Worm (Caenorhabditis elegans) whole organism, L4 larva: ENCODE measurements around the gene F48E8.3.
A peak's percentile ranks its signal among the peaks of the same experiment; 100 is the strongest.

ENCODE experiments used
- D1046.2 ChIP-seq: fragments of 200-800 bp; sonication (Bioruptor generic); IDR thresholded peaks from 2 replicates; pipeline ENCODE4 v1.3.6; 2022; ENCODE audit warnings: missing genetic modification characterization, missing compliant biosample characterization
- F49E8.2 ChIP-seq: sonication (generic microtip); optimal IDR thresholded peaks from 2 replicates; lab custom pipeline; 2016; ENCODE audit warnings: missing compliant biosample characterization, mild to moderate bottlenecking, missing genetic modification characterization, borderline replicate concordance
- T26A8.4 ChIP-seq: fragments of 200-800 bp; sonication (Bioruptor generic); IDR thresholded peaks from 2 replicates; pipeline ENCODE4 v1.3.6; 2022; ENCODE audit warnings: missing genetic modification characterization, missing compliant biosample characterization
- Y48G9A.11 ChIP-seq: fragments of 200-800 bp; sonication (Bioruptor generic); IDR thresholded peaks from 2 replicates; pipeline ENCODE4 v1.3.6; 2022; ENCODE audit warnings: missing genetic modification reagents, missing genetic modification characterization, missing compliant biosample characterization
- ZK337.2 ChIP-seq: fragments of 200-800 bp; sonication (Bioruptor generic); IDR thresholded peaks from 2 replicates; pipeline ENCODE4 v1.3.6; 2022; ENCODE audit warnings: missing genetic modification reagents, missing genetic modification characterization, missing compliant biosample characterization
- arid-1 ChIP-seq: fragments of 200-800 bp; sonication (Bioruptor generic); conservative IDR thresholded peaks from 2 replicates; pipeline ENCODE4 v1.3.6; 2022; ENCODE audit warnings: missing genetic modification reagents, missing genetic modification characterization, missing compliant biosample characterization
- ctbp-1 ChIP-seq: fragments of 200-800 bp; sonication (Bioruptor generic); IDR thresholded peaks from 2 replicates; pipeline ENCODE4 v1.3.6; 2022; ENCODE audit warnings: missing genetic modification reagents, missing genetic modification characterization, missing compliant biosample characterization
- daf-16 ChIP-seq, 3 experiments: sonication (generic microtip); optimal IDR thresholded peaks; 2 replicates each; lab custom pipeline; 2016 to 2017; ENCODE audit warnings: missing genetic modification characterization in 3 of 3, missing genetic modification reagents in 3 of 3, mild to moderate bottlenecking in 2 of 3, missing compliant biosample characterization in 2 of 3, missing biosample characterization in 1 of 3, moderate library complexity in 1 of 3
- daf-19 ChIP-seq: fragments of 200-800 bp; sonication (Bioruptor generic); conservative IDR thresholded peaks from 2 replicates; pipeline ENCODE4 v1.3.6; 2022; ENCODE audit warnings: missing genetic modification characterization, missing compliant biosample characterization
- dmd-9 ChIP-seq: fragments of 200-800 bp; sonication (Bioruptor generic); IDR thresholded peaks from 2 replicates; pipeline ENCODE4 v1.3.6; 2022; ENCODE audit warnings: missing genetic modification reagents, missing genetic modification characterization, missing compliant biosample characterization
- dpl-1 ChIP-seq: fragments of 150-350 bp; optimal IDR thresholded peaks from 2 replicates; lab custom pipeline; 2014; ENCODE audit warnings: missing biosample characterization, missing genetic modification reagents, missing genetic modification characterization
- duxl-1 ChIP-seq: sonication (generic microtip); optimal IDR thresholded peaks from 2 replicates; lab custom pipeline; 2016; ENCODE audit warnings: mild to moderate bottlenecking, missing genetic modification characterization, moderate library complexity, missing compliant biosample characterization; ENCODE audit not compliant: poor library complexity
- dve-1 ChIP-seq: sonication (generic microtip); optimal IDR thresholded peaks from 2 replicates; lab custom pipeline; 2017; ENCODE audit warnings: antibody characterized with exemption, mild to moderate bottlenecking, missing genetic modification characterization, missing compliant biosample characterization; ENCODE audit not compliant: insufficient read depth
- egl-43 ChIP-seq: fragments of 200-800 bp; sonication (Bioruptor generic); IDR thresholded peaks from 2 replicates; pipeline ENCODE4 v1.3.6; 2022; ENCODE audit warnings: missing genetic modification reagents, missing genetic modification characterization, missing compliant biosample characterization
- fkh-10 ChIP-seq: fragments of 150-350 bp; optimal IDR thresholded peaks from 2 replicates; lab custom pipeline; 2014; ENCODE audit warnings: missing biosample characterization, missing genetic modification reagents, missing genetic modification characterization
- hlh-11 ChIP-seq: fragments of 200-800 bp; sonication (Bioruptor generic); optimal IDR thresholded peaks from 2 replicates; lab custom pipeline; 2018; ENCODE audit warnings: mild to moderate bottlenecking, missing genetic modification characterization, missing compliant biosample characterization
- hmg-1.1 ChIP-seq: fragments of 200-800 bp; sonication (Bioruptor generic); IDR thresholded peaks from 2 replicates; pipeline ENCODE4 v1.3.6; 2022; ENCODE audit warnings: missing genetic modification reagents, missing genetic modification characterization, missing compliant biosample characterization
- jun-1 ChIP-seq: fragments of 150-350 bp; optimal IDR thresholded peaks from 2 replicates; lab custom pipeline; 2014; ENCODE audit warnings: missing biosample characterization, missing genetic modification reagents, missing genetic modification characterization
- lin-1 ChIP-seq: fragments of 200-800 bp; sonication (Bioruptor generic); IDR thresholded peaks from 2 replicates; pipeline ENCODE4 v1.3.6; 2022; ENCODE audit warnings: missing genetic modification reagents, missing genetic modification characterization, missing compliant biosample characterization
- lin-13 ChIP-seq: fragments of 150-350 bp; optimal IDR thresholded peaks from 2 replicates; lab custom pipeline; 2014; ENCODE audit warnings: missing biosample characterization, missing genetic modification reagents, missing genetic modification characterization
- lin-39 ChIP-seq: fragments of 150-350 bp; optimal IDR thresholded peaks from 2 replicates; lab custom pipeline; 2014; ENCODE audit warnings: missing biosample characterization, missing genetic modification reagents, missing genetic modification characterization
- madf-9 ChIP-seq: fragments of 200-800 bp; sonication (Bioruptor generic); conservative IDR thresholded peaks from 2 replicates; pipeline ENCODE4 v1.3.6; 2022; ENCODE audit warnings: missing genetic modification reagents, missing genetic modification characterization, missing compliant biosample characterization
- mxl-3 ChIP-seq: fragments of 200-800 bp; sonication (Bioruptor generic); optimal IDR thresholded peaks from 2 replicates; lab custom pipeline; 2018; ENCODE audit warnings: mild to moderate bottlenecking, missing genetic modification characterization, missing compliant biosample characterization
- nhr-11 ChIP-seq: fragments of 150-350 bp; optimal IDR thresholded peaks from 2 replicates; lab custom pipeline; 2014; ENCODE audit warnings: missing biosample characterization, missing genetic modification characterization
- nhr-237 ChIP-seq: sonication (generic microtip); optimal IDR thresholded peaks from 2 replicates; lab custom pipeline; 2017; ENCODE audit warnings: missing biosample characterization, missing genetic modification characterization
- nhr-48 ChIP-seq: sonication (generic microtip); optimal IDR thresholded peaks from 2 replicates; lab custom pipeline; 2016; ENCODE audit warnings: mild to moderate bottlenecking, missing genetic modification characterization, missing compliant biosample characterization
- nhr-76 ChIP-seq: fragments of 150-350 bp; optimal IDR thresholded peaks from 2 replicates; lab custom pipeline; 2014; ENCODE audit warnings: missing biosample characterization, missing genetic modification characterization
- php-3 ChIP-seq: fragments of 200-800 bp; sonication (Bioruptor generic); IDR thresholded peaks from 2 replicates; pipeline ENCODE4 v1.3.6; 2022; ENCODE audit warnings: missing genetic modification reagents, missing genetic modification characterization, missing compliant biosample characterization
- pqm-1 ChIP-seq: sonication (generic microtip); optimal IDR thresholded peaks from 2 replicates; lab custom pipeline; 2017; ENCODE audit warnings: missing biosample characterization, missing genetic modification characterization
- rbr-2 ChIP-seq: sonication (generic microtip); optimal IDR thresholded peaks from 2 replicates; lab custom pipeline; 2016; ENCODE audit warnings: missing genotype, missing genetic modification characterization, missing compliant biosample characterization
- sdz-12 ChIP-seq: fragments of 200-800 bp; sonication (Bioruptor generic); optimal IDR thresholded peaks from 2 replicates; lab custom pipeline; 2018; ENCODE audit warnings: mild to moderate bottlenecking, missing genetic modification characterization, missing compliant biosample characterization
- set-16 ChIP-seq: fragments of 200-800 bp; sonication (Bioruptor generic); IDR thresholded peaks from 2 replicates; pipeline ENCODE4 v1.3.6; 2022; ENCODE audit warnings: missing genetic modification reagents, missing genetic modification characterization, missing compliant biosample characterization
- skn-1 ChIP-seq: fragments of 150-350 bp; optimal IDR thresholded peaks from 2 replicates; lab custom pipeline; 2014; ENCODE audit warnings: missing biosample characterization, missing genetic modification characterization
- snpc-1.2 ChIP-seq: fragments of 200-800 bp; sonication (Bioruptor generic); IDR thresholded peaks from 2 replicates; pipeline ENCODE4 v1.3.6; 2022; ENCODE audit warnings: missing genetic modification reagents, missing genetic modification characterization, missing compliant biosample characterization
- spr-1 ChIP-seq: sonication (generic microtip); optimal IDR thresholded peaks from 2 replicates; lab custom pipeline; 2016; ENCODE audit warnings: mild to moderate bottlenecking, missing genetic modification characterization, missing compliant biosample characterization
- unc-39 ChIP-seq: sonication (generic microtip); optimal IDR thresholded peaks from 2 replicates; lab custom pipeline; 2017; ENCODE audit warnings: missing biosample characterization, missing genetic modification characterization
- unc-62 ChIP-seq, 3 experiments: fragments of 150-350 bp in 1 of 3; sonication (generic microtip); optimal IDR thresholded peaks in 2 of 3; peaks in 1 of 3; 1 replicate in 1 of 3; 2 replicates in 2 of 3; lab custom pipeline; 2014 to 2017; ENCODE audit warnings: missing biosample characterization in 3 of 3, missing genetic modification characterization in 3 of 3, missing genetic modification reagents in 3 of 3, missing genotype in 1 of 3
- vab-7 ChIP-seq: fragments of 200-800 bp; sonication (Bioruptor generic); IDR thresholded peaks from 2 replicates; pipeline ENCODE4 v1.3.6; 2022; ENCODE audit warnings: missing genetic modification reagents, missing genetic modification characterization, missing compliant biosample characterization
- zag-1 ChIP-seq: fragments of 150-350 bp; optimal IDR thresholded peaks from 2 replicates; lab custom pipeline; 2014; ENCODE audit warnings: missing biosample characterization, missing genetic modification characterization
- zfp-2 ChIP-seq: sonication (generic microtip); optimal IDR thresholded peaks from 2 replicates; lab custom pipeline; 2016; ENCODE audit warnings: mild to moderate bottlenecking, missing genetic modification characterization, missing compliant biosample characterization
- zfp-3 ChIP-seq: fragments of 200-800 bp; sonication (Bioruptor generic); conservative IDR thresholded peaks from 2 replicates; pipeline ENCODE4 v1.3.6; 2022; ENCODE audit warnings: missing genetic modification reagents, missing genetic modification characterization, missing compliant biosample characterization

F48E8.3 gene

DNA sequence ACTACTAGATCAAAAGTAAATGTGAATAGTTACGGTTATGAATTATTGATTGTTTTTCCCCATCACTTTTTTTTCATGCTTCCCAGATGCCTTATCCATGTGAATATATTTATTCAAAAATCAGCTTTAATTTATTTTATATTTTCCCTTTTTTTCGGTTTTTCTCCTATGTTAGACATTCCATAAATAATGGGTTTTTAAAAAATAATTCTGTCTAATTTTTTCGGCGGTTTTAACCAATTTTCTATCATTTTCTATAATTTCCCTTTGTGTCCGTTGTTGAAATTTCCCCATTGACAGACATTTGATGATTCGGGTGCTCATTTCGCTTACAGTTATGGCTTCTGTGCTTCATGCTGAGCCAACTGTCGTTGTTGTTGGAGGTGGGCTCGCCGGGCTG lies at the start of gene F48E8.3:
TSS of gene F48E8.3 (plus strand) at position 301 of the 400 bp plus-strand sequence.
- TF ChIP-seq nhr-76 (tag; lab: Kevin White, UChicago) (no peak), mxl-3 (no peak), D1046.2 (GFP tag; lab: Robert Waterston, UW) (no peak), egl-43 (GFP tag; lab: Robert Waterston, UW) (no peak)

DNA sequence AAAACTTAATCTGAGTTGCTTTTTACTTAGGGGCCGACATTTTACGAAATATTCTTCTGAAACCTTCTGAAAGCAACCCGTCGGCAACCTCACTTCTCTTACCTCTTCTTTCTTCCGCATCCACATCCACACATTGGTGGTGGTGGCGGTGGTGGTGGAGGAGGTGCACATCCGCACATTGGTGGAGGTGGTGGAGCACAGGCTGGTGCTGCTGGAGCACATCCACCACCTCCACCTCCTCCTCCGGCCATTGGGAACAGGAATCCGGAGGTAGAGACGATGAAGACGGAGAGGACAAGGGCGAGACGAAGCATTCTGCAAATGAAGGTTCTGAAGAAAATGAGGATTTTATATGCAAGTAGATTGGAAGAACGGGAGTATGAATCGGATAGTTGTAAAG lies 47.5 kb upstream of the F48E8.3 start, which contains the start of gene grl-22:
TSS of gene grl-22 (minus strand) at position 332 of the 400 bp plus-strand sequence.
- no peak for TF ChIP-seq zfp-2 (tag; lab: Kevin White, UChicago)
- no peak for TF ChIP-seq spr-1 (tag; lab: Kevin White, UChicago)
- TF ChIP-seq set-16 (GFP tag; lab: Robert Waterston, UW), result peak; percentile 87
- TF ChIP-seq egl-43 (GFP tag; lab: Robert Waterston, UW), result peak; percentile 45; the same call in 1 of the 2 replicates
- 0 out of 2 replicates have a peak, but pooled peaks have one; percentile 18 for TF ChIP-seq dmd-9 (GFP tag; lab: Robert Waterston, UW)
- no peak for TF ChIP-seq lin-1 (GFP tag; lab: Robert Waterston, UW)
- no peak for TF ChIP-seq Y48G9A.11 (GFP tag; lab: Robert Waterston, UW)
- no peak for TF ChIP-seq dpl-1 (GFP tag; lab: Kevin White, UChicago)
- peak in 1 of 2 experiments; percentile 42 for TF ChIP-seq unc-62 (GFP tag; optimal IDR thresholded peaks at IDR 0.05 in 1 of 2; lab: Kevin White, UChicago)
- no peak for TF ChIP-seq unc-62 (tag; optimal IDR thresholded peaks at IDR 0.05; lab: Kevin White, UChicago)
- TF ChIP-seq nhr-48 (tag; lab: Kevin White, UChicago), result no peak

DNA sequence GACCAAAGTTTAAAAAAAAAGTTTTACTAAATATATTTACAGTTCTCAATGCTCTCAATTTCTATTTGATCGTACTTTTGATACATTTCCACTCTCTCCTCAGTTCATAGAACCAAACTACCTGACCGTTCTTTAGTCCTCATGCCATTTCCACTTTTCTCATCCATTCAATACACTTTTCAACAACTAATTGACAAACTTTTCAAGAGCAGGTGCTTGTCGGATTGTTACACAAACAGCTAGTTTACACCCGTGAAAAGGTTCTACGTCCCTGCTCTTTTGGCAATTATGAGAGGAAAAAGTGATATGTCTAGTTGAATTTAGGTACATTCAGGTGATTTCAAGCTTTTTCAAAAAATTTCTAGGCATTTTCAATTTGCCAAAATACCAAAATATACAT lies 43.3 kb upstream of the F48E8.3 start:
- no peak for TF ChIP-seq ZK337.2 (GFP tag; lab: Robert Waterston, UW)
- TF ChIP-seq F49E8.2 (tag; lab: Kevin White, UChicago), result no peak
- peak; percentile 35 for TF ChIP-seq nhr-11
- TF ChIP-seq arid-1 (GFP tag; lab: Robert Waterston, UW), result no peak
- no peak for TF ChIP-seq daf-19 (GFP tag; lab: Robert Waterston, UW)
- TF ChIP-seq skn-1 (tag; lab: Kevin White, UChicago), result no peak
- TF ChIP-seq zag-1, result no peak
- no peak for TF ChIP-seq nhr-237

DNA sequence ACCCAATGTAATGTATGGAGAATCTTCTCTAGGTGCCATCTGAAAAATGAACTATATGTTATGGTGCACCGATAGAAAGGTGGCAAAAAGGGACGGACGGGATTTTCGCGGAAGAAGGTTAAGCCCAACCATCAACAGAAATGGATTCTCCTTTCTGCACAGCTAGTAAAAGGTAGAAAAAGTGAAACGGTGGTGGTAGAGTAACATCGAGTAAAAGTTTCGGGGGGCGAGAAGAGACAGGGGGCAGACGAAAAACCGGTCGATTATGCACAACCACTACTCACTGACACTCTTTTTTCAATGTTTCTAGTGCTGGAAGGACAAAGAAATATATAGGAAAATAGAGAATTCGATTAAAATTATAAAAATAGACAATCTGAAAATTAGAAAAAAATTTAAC lies 41.7 kb upstream of the F48E8.3 start:
- TF ChIP-seq dve-1, result no peak
- 0 out of 2 replicates have a peak, but pooled peaks have one; percentile 11 for TF ChIP-seq T26A8.4
- TF ChIP-seq, all 104 proteins: peak for 1

DNA sequence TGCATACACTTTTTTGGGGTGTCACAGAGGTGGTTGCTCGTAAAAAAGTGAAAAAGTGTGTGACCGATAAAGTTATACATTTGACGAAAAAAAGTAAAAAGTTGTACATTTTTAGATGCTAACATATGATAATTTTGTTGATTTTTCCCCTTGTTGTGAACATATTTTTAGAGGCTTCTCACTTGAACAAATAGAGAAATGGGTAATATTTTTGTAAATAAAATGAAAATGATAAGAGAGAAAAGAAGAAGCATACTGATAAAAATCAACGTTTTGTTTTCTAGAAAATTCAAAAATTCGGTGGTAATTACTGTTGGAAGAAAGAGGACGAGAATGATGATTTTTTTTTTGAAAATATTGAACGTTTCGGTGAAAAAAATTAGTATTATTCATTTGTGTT lies 40.9 kb upstream of the F48E8.3 start:
- TF ChIP-seq duxl-1 (tag; lab: Kevin White, UChicago) (no peak), dve-1 (peak; percentile 56), hlh-11 (tag; lab: Kevin White, UChicago) (peak; percentile 16), daf-16 (GFP tag; optimal IDR thresholded peaks at IDR 0.05; lab: Kevin White, UChicago) (no peak), daf-16 (tag; optimal IDR thresholded peaks at IDR 0.05; lab: Kevin White, UChicago) (peak; percentile 93), lin-39 (tag; lab: Kevin White, UChicago) (no peak), jun-1 (tag; lab: Kevin White, UChicago) (no peak), pqm-1 (tag; lab: Kevin White, UChicago) (peak; percentile 9), php-3 (GFP tag; lab: Robert Waterston, UW) (0 out of 2 replicates have a peak, but pooled peaks have one; percentile 18)

DNA sequence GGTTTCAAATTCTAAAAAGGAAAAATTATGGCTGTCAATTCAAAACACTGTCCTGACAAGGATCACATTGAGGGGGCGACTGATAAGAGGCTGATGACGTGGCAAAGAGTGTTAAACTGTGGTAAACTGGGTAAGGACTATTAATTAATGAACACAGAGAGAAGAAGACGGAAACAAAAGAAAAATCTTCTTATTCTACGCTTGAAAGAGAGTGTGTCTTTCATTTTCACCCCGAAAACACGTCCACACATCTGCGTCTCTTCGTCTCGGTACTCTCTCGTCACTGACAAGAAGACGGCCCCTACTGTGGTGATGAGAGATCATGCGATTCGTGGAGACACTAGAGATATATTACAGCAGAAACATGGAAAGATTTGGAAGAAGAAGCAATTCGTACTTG lies 39.8 kb upstream of the F48E8.3 start:
- TF ChIP-seq vab-7 (GFP tag; lab: Robert Waterston, UW) (no peak), zfp-3 (GFP tag; lab: Robert Waterston, UW) (no peak), nhr-11 (peak; percentile 20), ctbp-1 (GFP tag; lab: Robert Waterston, UW) (no peak), sdz-12 (GFP tag; lab: Kevin White, UChicago) (no peak), lin-13 (no peak), dve-1 (peak; percentile 46), pqm-1 (tag; lab: Kevin White, UChicago) (peak; percentile 25), rbr-2 (tag; lab: Kevin White, UChicago) (peak; percentile 27), fkh-10 (no peak), snpc-1.2 (GFP tag; lab: Robert Waterston, UW) (no peak), unc-39 (tag; lab: Kevin White, UChicago) (no peak), hmg-1.1 (GFP tag; lab: Robert Waterston, UW) (0 out of 2 replicates have a peak, but pooled peaks have one; percentile 11), madf-9 (GFP tag; lab: Robert Waterston, UW) (no peak)
